Worm (Caenorhabditis elegans) whole organism, L2 larva: ENCODE measurements around the gene sms-1.

Source experiments
- R02D3.7 ChIP-seq: fragments of 150-350 bp; optimal IDR thresholded peaks from 2 replicates; lab custom pipeline; 2014; ENCODE audit warnings: missing biosample characterization, missing genetic modification characterization
- aly-2 ChIP-seq: fragments of 150-350 bp; optimal IDR thresholded peaks from 2 replicates; lab custom pipeline; 2014; ENCODE audit warnings: missing biosample characterization, missing genetic modification characterization
- ama-1 ChIP-seq: fragments of 150-350 bp; optimal IDR thresholded peaks from 2 replicates; lab custom pipeline; 2018; ENCODE audit warnings: inconsistent platforms
- blmp-1 ChIP-seq: sonication (generic microtip); optimal IDR thresholded peaks from 2 replicates; lab custom pipeline; 2017; ENCODE audit warnings: missing genetic modification characterization, mild to moderate bottlenecking, missing compliant biosample characterization, antibody characterized with exemption, moderate library complexity; ENCODE audit not compliant: insufficient read depth
- ceh-16 ChIP-seq: fragments of 150-350 bp; optimal IDR thresholded peaks from 2 replicates; lab custom pipeline; 2014; ENCODE audit warnings: missing biosample characterization, missing genetic modification characterization
- egl-27 ChIP-seq: sonication (generic microtip); optimal IDR thresholded peaks from 3 replicates; lab custom pipeline; 2017; ENCODE audit warnings: missing biosample characterization, missing genetic modification reagents, missing genetic modification characterization
- elt-3 ChIP-seq: sonication (generic microtip); optimal IDR thresholded peaks from 2 replicates; lab custom pipeline; 2017; ENCODE audit warnings: missing biosample characterization, missing genetic modification characterization
- mdl-1 ChIP-seq, 2 experiments: fragments of 150-350 bp in 1 of 2; sonication (generic microtip) in 1 of 2; optimal IDR thresholded peaks; 2 replicates each; lab custom pipeline; 2017; ENCODE audit warnings: missing biosample characterization in 2 of 2, missing genetic modification characterization in 2 of 2
- nhr-11 ChIP-seq: fragments of 150-350 bp; optimal IDR thresholded peaks from 2 replicates; lab custom pipeline; 2014; ENCODE audit warnings: missing biosample characterization, missing genetic modification characterization
- nhr-23 ChIP-seq: fragments of 150-350 bp; optimal IDR thresholded peaks from 2 replicates; lab custom pipeline; 2014; ENCODE audit warnings: missing biosample characterization, missing genetic modification reagents, missing genetic modification characterization
- nhr-25 ChIP-seq: fragments of 150-350 bp; sonication (generic microtip); optimal IDR thresholded peaks from 3 replicates; lab custom pipeline; 2014; ENCODE audit warnings: missing biosample characterization, missing genetic modification characterization
- ztf-11 ChIP-seq: sonication (generic microtip); optimal IDR thresholded peaks from 2 replicates; lab custom pipeline; 2017; ENCODE audit warnings: missing biosample characterization, missing genetic modification characterization

DNA sequence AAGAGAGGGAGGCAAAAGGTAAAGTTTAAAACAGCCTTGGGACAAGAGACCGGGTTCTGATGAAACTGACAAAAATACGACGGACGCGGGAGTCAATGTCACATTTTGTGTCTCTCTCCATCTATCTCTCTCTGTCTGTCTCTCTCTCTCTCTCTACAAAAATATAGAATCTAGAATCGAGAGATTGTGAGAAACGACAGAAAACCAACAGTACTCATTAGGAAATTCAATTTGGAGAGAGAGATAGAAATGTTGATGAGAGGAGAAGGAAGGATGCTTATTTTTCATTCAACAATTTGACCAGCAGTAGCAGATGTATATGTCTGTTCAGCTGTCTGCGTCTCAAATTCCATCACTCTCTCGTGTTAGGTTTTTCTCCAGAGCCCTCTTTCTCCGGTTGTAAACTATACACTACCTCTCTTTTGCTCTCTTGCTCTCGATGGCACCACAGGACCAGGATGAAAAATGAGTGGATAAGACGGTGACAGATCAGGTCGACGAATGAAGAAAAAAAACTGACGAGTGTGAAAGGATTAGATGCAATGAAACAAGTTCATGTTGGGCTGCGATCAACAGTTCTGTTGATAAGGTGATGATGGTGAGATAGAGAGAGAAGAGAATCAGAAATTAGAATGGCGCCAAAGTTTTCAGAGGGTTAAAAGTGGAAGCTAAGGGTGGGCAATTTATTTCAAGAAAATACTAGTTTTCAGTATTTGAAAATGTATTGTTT lies 8.2 kb downstream of the sms-1 start:
- TF ChIP-seq nhr-11 (tag; lab: Kevin White, UChicago) (no peak), ama-1 (no peak), ztf-11 (tag; lab: Kevin White, UChicago) (no peak), mdl-1 (tag; optimal IDR thresholded peaks at IDR 0.05; lab: Kevin White, UChicago) (no peak), aly-2 (no peak), nhr-25 (tag; lab: Kevin White, UChicago) (peak; percentile 94), ceh-16 (tag; lab: Kevin White, UChicago) (peak; percentile 38), elt-3 (no peak), blmp-1 (tag; lab: Kevin White, UChicago) (peak; percentile 76), egl-27 (tag; lab: Kevin White, UChicago) (no peak), nhr-23 (no peak), R02D3.7 (tag; lab: Kevin White, UChicago) (no peak)
